Worm (Caenorhabditis elegans): ENCODE data around the gene mam-7.

Gene mam-7

DNA sequence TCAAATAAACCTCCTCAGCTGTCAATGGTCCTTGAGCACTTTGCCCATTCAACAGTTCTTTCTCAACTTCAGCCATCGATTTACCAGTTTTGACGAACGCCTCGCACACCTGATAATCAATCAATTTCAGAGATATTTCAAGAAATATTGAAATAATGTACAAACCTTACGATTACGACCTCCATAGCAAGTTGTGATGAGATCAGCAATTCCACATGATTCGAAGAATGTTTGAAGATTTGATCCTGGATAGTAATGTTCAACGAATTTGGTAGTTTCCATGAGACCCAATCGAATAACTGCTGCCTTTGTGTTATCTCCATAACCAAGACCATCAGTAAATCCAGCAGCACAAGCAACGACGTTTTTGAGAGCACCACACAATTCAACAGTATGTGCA lies 38.0 kb upstream of the mam-7 start:
- TF ChIP-seq zip-5 (tag; optimal IDR thresholded peaks at IDR 0.05) = no peak
- TF ChIP-seq elt-2 (tag; optimal IDR thresholded peaks at IDR 0.05) = no peak
- no peak for TF ChIP-seq pax-1 (tag; optimal IDR thresholded peaks at IDR 0.05)
- TF ChIP-seq sox-4 (tag; optimal IDR thresholded peaks at IDR 0.05) = no peak
- no peak for TF ChIP-seq fkh-6 (tag; optimal IDR thresholded peaks at IDR 0.05)
- TF ChIP-seq ceh-6 (GFP tag; optimal IDR thresholded peaks at IDR 0.05) = no peak
- TF ChIP-seq unc-3 (GFP tag; conservative IDR thresholded peaks at IDR 0.05) = no peak
- no peak for TF ChIP-seq unc-3 (tag; optimal IDR thresholded peaks at IDR 0.05)

DNA sequence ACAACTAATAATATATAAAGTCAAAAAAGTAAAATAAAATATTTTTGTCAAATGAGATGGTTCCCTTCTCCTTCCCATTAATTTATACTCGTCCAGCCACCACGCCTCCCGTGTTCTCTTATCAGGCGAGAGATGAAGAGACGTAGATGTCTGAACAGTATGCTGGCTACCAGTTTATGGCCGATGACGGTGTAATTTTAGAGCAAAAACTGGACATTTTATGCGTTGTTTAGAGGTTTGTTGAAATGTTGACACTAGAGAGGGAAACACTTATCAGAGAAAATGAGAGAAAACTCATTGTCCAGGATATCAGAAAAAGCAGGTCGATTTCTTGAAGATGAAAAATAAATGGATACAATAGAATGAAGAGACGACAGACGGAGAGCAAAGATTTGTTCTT lies 35.8 kb upstream of the mam-7 start:
- peak; percentile 58 for TF ChIP-seq elt-2 (tag; optimal IDR thresholded peaks at IDR 0.05)
- no peak for TF ChIP-seq ahr-1 (tag; optimal IDR thresholded peaks at IDR 0.05)

- TF ChIP-seq ceh-6 (GFP tag; optimal IDR thresholded peaks at IDR 0.05) = no peak
- peak; percentile 49 for TF ChIP-seq elt-2 (tag; optimal IDR thresholded peaks at IDR 0.05)
Observed at ce11 chrIII:9858061-9858460, 34.9 kb upstream of the mam-7 start.

DNA sequence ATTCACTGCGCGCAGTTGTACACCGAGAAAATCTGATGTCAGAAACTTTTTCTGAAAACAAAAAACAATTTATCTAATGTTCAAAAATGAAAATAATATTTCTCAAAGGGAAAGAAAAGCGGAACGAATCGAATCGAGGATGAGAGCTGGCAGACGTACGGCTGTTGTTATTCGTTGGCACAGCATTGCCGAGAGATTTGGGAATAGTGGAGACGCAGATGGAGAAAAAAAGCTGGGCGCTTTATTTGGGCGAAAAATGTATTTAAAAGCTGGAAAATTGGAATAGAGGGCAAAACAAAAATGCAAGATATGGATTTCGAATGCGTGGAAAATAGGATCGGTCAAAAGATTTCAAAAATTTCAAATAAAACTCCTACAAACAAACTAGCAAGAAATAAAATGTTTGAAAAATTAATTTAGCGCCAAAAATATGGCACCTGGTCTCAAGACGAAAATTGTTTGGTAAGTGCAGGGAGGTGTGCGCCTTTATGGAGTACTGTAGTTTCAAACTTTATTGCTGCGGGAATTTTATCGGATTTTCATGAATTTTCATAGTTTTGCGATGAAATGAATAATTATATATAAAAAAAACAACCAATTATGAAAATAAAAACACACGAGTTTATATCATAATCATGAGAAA lies 33.7 kb upstream of the mam-7 start, which contains the start of gene gpdh-2:
Gene gpdh-2, minus strand, starts transcription at position 51 of the 643 bp plus-strand sequence.
- TF ChIP-seq ceh-31 (tag; optimal IDR thresholded peaks at IDR 0.05) (peak; percentile 8), elt-2 (tag; optimal IDR thresholded peaks at IDR 0.05) (no peak)

- TF ChIP-seq nhr-232 (tag; optimal IDR thresholded peaks at IDR 0.05) (no peak), unc-42 (tag; optimal IDR thresholded peaks at IDR 0.05) (peak; percentile 23)
Observed at ce11 chrIII:9860201-9860780, 32.7 kb upstream of the mam-7 start, which contains the start of gene twk-48. TSS of gene twk-48 (plus strand) at chrIII:9860730.

DNA sequence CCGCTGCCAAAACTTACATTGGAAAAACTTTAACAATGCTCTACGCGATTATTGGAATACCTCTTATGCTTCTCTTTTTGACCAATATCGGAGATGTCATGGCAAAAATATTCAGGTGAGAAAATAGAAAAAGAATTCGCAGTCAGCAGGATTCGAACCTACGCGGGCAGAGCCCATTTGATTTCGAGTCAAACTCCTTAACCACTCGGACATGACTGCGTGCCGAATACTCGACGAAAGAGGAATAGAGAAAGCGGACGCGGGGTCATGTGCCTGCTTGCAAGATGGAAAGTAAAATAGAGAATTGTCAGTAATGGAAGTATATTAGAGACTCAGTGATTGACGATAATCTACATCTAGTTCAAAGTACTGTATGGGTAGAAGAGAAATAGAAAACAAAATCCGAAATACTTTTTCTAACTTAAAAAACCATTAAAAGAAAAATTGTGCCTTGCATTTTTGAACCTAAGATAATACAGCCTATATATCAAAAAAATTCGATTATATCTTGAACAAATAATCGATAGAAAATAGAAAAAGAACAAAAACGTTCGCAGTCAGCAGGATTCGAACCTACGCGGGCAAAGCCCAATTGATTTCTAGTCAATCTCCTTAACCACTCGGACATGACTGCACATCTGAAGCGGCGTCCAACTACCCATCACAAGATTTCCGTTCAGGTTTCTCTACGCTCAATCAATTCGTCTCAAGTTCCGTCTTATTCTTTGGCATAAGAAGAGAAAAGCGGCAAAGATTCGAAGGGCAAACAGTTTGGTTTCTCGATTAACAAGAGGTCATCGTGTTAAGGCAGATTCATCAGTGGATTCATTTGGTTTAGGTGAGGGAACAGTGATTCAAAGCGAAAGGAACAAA lies 31.2 kb upstream of the mam-7 start:
- TF ChIP-seq pax-1 (tag; optimal IDR thresholded peaks at IDR 0.05) = no peak
- peak; percentile 73 for TF ChIP-seq ceh-31 (tag; optimal IDR thresholded peaks at IDR 0.05)
- peak; percentile 72 for TF ChIP-seq fax-1 (tag; optimal IDR thresholded peaks at IDR 0.05)
- TF ChIP-seq unc-3 (GFP tag; conservative IDR thresholded peaks at IDR 0.05) = peak; percentile 81
- TF ChIP-seq unc-3 (tag; optimal IDR thresholded peaks at IDR 0.05) = peak; percentile 82
- no peak for TF ChIP-seq pag-3 (tag; optimal IDR thresholded peaks at IDR 0.05; ENCODE audit: borderline replicate concordance)
- peak; percentile 86 for TF ChIP-seq ceh-19 (GFP tag; optimal IDR thresholded peaks at IDR 0.05)
- peak; percentile 84 for TF ChIP-seq madf-2 (tag; optimal IDR thresholded peaks at IDR 0.05)
- peak; percentile 75 for TF ChIP-seq lim-6 (tag; optimal IDR thresholded peaks at IDR 0.05)
- peak; percentile 88 for TF ChIP-seq che-1 (tag; optimal IDR thresholded peaks at IDR 0.05)
- peak; percentile 47 for TF ChIP-seq rnt-1 (tag; optimal IDR thresholded peaks at IDR 0.05)
- TF ChIP-seq sox-2 (GFP tag; IDR thresholded peaks at IDR 0.05) = peak; percentile 77
- peak; percentile 65 for TF ChIP-seq ceh-2 (tag; optimal IDR thresholded peaks at IDR 0.05)
- TF ChIP-seq ets-4 (tag; optimal IDR thresholded peaks at IDR 0.05) = no peak
- peak; percentile 63 for TF ChIP-seq odd-2 (tag; optimal IDR thresholded peaks at IDR 0.05)
- peak; percentile 85 for TF ChIP-seq ztf-16 (tag; optimal IDR thresholded peaks at IDR 0.05)
- TF ChIP-seq mec-3 (tag; optimal IDR thresholded peaks at IDR 0.05; ENCODE audit: borderline replicate concordance) = no peak
- TF ChIP-seq pros-1 (tag; optimal IDR thresholded peaks at IDR 0.05) = no peak
- TF ChIP-seq ahr-1 (tag; optimal IDR thresholded peaks at IDR 0.05) = peak; percentile 52
- TF ChIP-seq pha-4 (tag; optimal IDR thresholded peaks at IDR 0.05) = no peak
- TF ChIP-seq fkh-6 (tag; optimal IDR thresholded peaks at IDR 0.05) = peak; percentile 76
- TF ChIP-seq F13H6.1 (tag; optimal IDR thresholded peaks at IDR 0.05) = peak; percentile 70
- TF ChIP-seq ceh-9 (tag; optimal IDR thresholded peaks at IDR 0.05) = peak; percentile 70
- TF ChIP-seq zip-5 (tag; optimal IDR thresholded peaks at IDR 0.05) = peak; percentile 72
- peak; percentile 74 for TF ChIP-seq hlh-30 (tag; optimal IDR thresholded peaks at IDR 0.05; ENCODE audit: insufficient read depth)
- no peak for TF ChIP-seq unc-55 (GFP tag; optimal IDR thresholded peaks at IDR 0.05)
- TF ChIP-seq sox-4 (tag; optimal IDR thresholded peaks at IDR 0.05) = peak; percentile 86
- TF ChIP-seq unc-42 (tag; optimal IDR thresholded peaks at IDR 0.05) = peak; percentile 57
- peak; percentile 58 for TF ChIP-seq nfya-1 (tag; optimal IDR thresholded peaks at IDR 0.05)
- no peak for TF ChIP-seq fkh-10 (GFP tag; optimal IDR thresholded peaks at IDR 0.05)
- peak; percentile 80 for TF ChIP-seq ref-2 (tag; optimal IDR thresholded peaks at IDR 0.05)
- peak; percentile 72 for TF ChIP-seq eyg-1 (tag; optimal IDR thresholded peaks at IDR 0.05)
- peak; percentile 42 for TF ChIP-seq npax-4 (tag; optimal IDR thresholded peaks at IDR 0.05)
- peak; percentile 74 for TF ChIP-seq ceh-34 (tag; optimal IDR thresholded peaks at IDR 0.05)

Data from whole organism, late embryonic.